Fruit fly (Drosophila melanogaster) whole organism, wandering third instar larva: ENCODE results near the gene CG10581.

ENCODE experiments used
- CG32264 ChIP-seq: fragments of 200-800 bp; sonication (Bioruptor generic); optimal IDR thresholded peaks from 2 replicates; lab custom pipeline; 2016; ENCODE audit warnings: missing biosample characterization, missing genetic modification characterization
- CG9705 ChIP-seq: fragments of 200-800 bp; sonication (Bioruptor generic); optimal IDR thresholded peaks from 2 replicates; lab custom pipeline; 2018; ENCODE audit warnings: missing biosample characterization, mild to moderate bottlenecking, missing genetic modification characterization
- CrebA ChIP-seq: fragments of 200-800 bp; sonication (Bioruptor generic); optimal IDR thresholded peaks from 2 replicates; lab custom pipeline; 2016; ENCODE audit warnings: missing biosample characterization, mild to moderate bottlenecking, missing genetic modification characterization, borderline replicate concordance
- Dfd ChIP-seq: fragments of >200 bp; optimal IDR thresholded peaks from 2 replicates; lab custom pipeline; 2017; ENCODE audit warnings: missing biosample characterization, missing genetic modification characterization
- Dif ChIP-seq: fragments of 200-275, 200-300 bp; sonication (Bioruptor generic); optimal IDR thresholded peaks from 2 replicates; lab custom pipeline; 2018; ENCODE audit warnings: missing biosample characterization, missing genetic modification characterization; ENCODE audit not compliant: partially characterized antibody
- GATAd ChIP-seq: sonication (Bioruptor generic); optimal IDR thresholded peaks from 2 replicates; lab custom pipeline; 2016; ENCODE audit warnings: missing biosample characterization, missing genetic modification characterization
- HLH106 ChIP-seq: fragments of 200-800 bp; optimal IDR thresholded peaks from 3 replicates; lab custom pipeline; 2019; ENCODE audit warnings: missing biosample characterization, mild to moderate bottlenecking, missing genetic modification characterization, moderate library complexity
- Hnf4 ChIP-seq: fragments of 200-800 bp; sonication (Bioruptor generic); optimal IDR thresholded peaks from 2 replicates; lab custom pipeline; 2016; ENCODE audit warnings: missing biosample characterization, mild to moderate bottlenecking, missing genetic modification characterization
- Hr78 ChIP-seq: fragments of >200 bp; optimal IDR thresholded peaks from 2 replicates; lab custom pipeline; 2017; ENCODE audit warnings: missing biosample characterization, missing genetic modification characterization
- Hr83 ChIP-seq: fragments of 200-300 bp; sonication (Bioruptor generic); optimal IDR thresholded peaks from 2 replicates; lab custom pipeline; 2016; ENCODE audit warnings: missing biosample characterization, mild to moderate bottlenecking, missing genetic modification characterization, moderate library complexity; ENCODE audit not compliant: poor library complexity, severe bottlenecking
- Mio ChIP-seq: sonication (Bioruptor generic); optimal IDR thresholded peaks from 2 replicates; lab custom pipeline; 2016; ENCODE audit warnings: missing biosample characterization, missing genetic modification characterization
- Myc ChIP-seq: fragments of >200 bp; optimal IDR thresholded peaks from 2 replicates; lab custom pipeline; 2017
- N ChIP-seq: fragments of >200 bp; optimal IDR thresholded peaks from 2 replicates; lab custom pipeline; 2018; ENCODE audit warnings: missing biosample characterization, missing external identifiers, missing genetic modification characterization
- OdsH ChIP-seq: fragments of 200-800 bp; sonication (Bioruptor generic); optimal IDR thresholded peaks from 2 replicates; lab custom pipeline; 2016; ENCODE audit warnings: missing biosample characterization, mild to moderate bottlenecking, missing genetic modification characterization
- Rel ChIP-seq, 2 experiments: fragments of 200-800 bp; sonication (Bioruptor generic) in 1 of 2; optimal IDR thresholded peaks; 2 replicates in 1 of 2; 3 replicates in 1 of 2; lab custom pipeline; 2016 to 2019; ENCODE audit warnings: mild to moderate bottlenecking in 2 of 2, missing biosample characterization in 2 of 2, missing genetic modification characterization in 2 of 2, moderate library complexity in 1 of 2
- Sp1 ChIP-seq: fragments of 200-800 bp; sonication (Bioruptor generic); optimal IDR thresholded peaks from 3 replicates; lab custom pipeline; 2019; ENCODE audit warnings: missing biosample characterization, mild to moderate bottlenecking, missing genetic modification characterization, moderate library complexity
- br ChIP-seq: fragments of 200-800 bp; sonication (Bioruptor generic); optimal IDR thresholded peaks from 2 replicates; lab custom pipeline; 2016; ENCODE audit warnings: missing biosample characterization, missing genetic modification characterization
- brk ChIP-seq: fragments of 200-800 bp; sonication (Bioruptor generic); optimal IDR thresholded peaks from 2 replicates; lab custom pipeline; 2016; ENCODE audit warnings: missing biosample characterization, mild to moderate bottlenecking, missing genetic modification characterization
- dl ChIP-seq, 2 experiments: fragments of 175-275, 200-275 bp in 1 of 2; fragments of 200-275 bp in 1 of 2; sonication (Bioruptor generic); optimal IDR thresholded peaks; lab custom pipeline; 2018; ENCODE audit warnings: mild to moderate bottlenecking in 2 of 2, missing biosample characterization in 2 of 2, missing genetic modification characterization in 2 of 2, moderate library complexity in 2 of 2; ENCODE audit not compliant: partially characterized antibody in 2 of 2, insufficient read depth in 1 of 2
- dsf ChIP-seq: sonication (Bioruptor generic); optimal IDR thresholded peaks from 2 replicates; lab custom pipeline; 2016; ENCODE audit warnings: missing biosample characterization, missing genetic modification characterization, borderline replicate concordance
- ey ChIP-seq: fragments of 200-800 bp; sonication (Bioruptor generic); optimal IDR thresholded peaks from 2 replicates; lab custom pipeline; 2016; ENCODE audit warnings: missing biosample characterization, missing genetic modification characterization
- h ChIP-seq: fragments of 200-800 bp; sonication (Bioruptor generic); optimal IDR thresholded peaks from 3 replicates; lab custom pipeline; 2016; ENCODE audit warnings: missing biosample characterization, mild to moderate bottlenecking, missing genetic modification characterization
- jim ChIP-seq: fragments of 175-275, 200-325 bp; sonication (Bioruptor generic); optimal IDR thresholded peaks from 2 replicates; lab custom pipeline; 2016; ENCODE audit warnings: missing biosample characterization, mild to moderate bottlenecking, missing genetic modification characterization
- lola ChIP-seq: fragments of >200 bp; optimal IDR thresholded peaks from 2 replicates; lab custom pipeline; 2017; ENCODE audit warnings: missing biosample characterization, missing genetic modification characterization
- pan ChIP-seq: fragments of >200 bp; optimal IDR thresholded peaks from 2 replicates; lab custom pipeline; 2017
- rgr ChIP-seq: fragments of 200-800 bp; sonication (Bioruptor generic); optimal IDR thresholded peaks from 3 replicates; lab custom pipeline; 2016; ENCODE audit warnings: missing biosample characterization, mild to moderate bottlenecking, missing genetic modification characterization
- sage ChIP-seq: fragments of 200-800 bp; sonication (Bioruptor generic); optimal IDR thresholded peaks from 2 replicates; lab custom pipeline; 2016; ENCODE audit warnings: missing biosample characterization, mild to moderate bottlenecking, missing genetic modification characterization
- sv ChIP-seq: fragments of 200-800 bp; sonication (Bioruptor generic); optimal IDR thresholded peaks from 3 replicates; lab custom pipeline; 2016; ENCODE audit warnings: missing biosample characterization, missing genetic modification characterization
- tai ChIP-seq: sonication (Bioruptor generic); optimal IDR thresholded peaks from 2 replicates; lab custom pipeline; 2016; ENCODE audit warnings: missing biosample characterization, missing genetic modification characterization
- usp ChIP-seq: fragments of >200 bp; optimal IDR thresholded peaks from 2 replicates; lab custom pipeline; 2017; ENCODE audit warnings: missing biosample characterization, missing genetic modification characterization
- woc ChIP-seq: sonication (Bioruptor generic); optimal IDR thresholded peaks from 2 replicates; lab custom pipeline; 2016; ENCODE audit warnings: missing biosample characterization, mild to moderate bottlenecking, missing genetic modification characterization

The CG10581 gene

dm6 chr3L:21066210-21066912 is 32.4 kb upstream of the CG10581 start:
- TF ChIP-seq Hr78 (GFP tag; lab: Kevin White, UChicago) (no peak), jim (GFP tag; lab: Kevin White, UChicago) (no peak), pan (lab: Kevin White, UChicago) (no peak), lola (GFP tag; lab: Kevin White, UChicago) (no peak)

dm6 chr3L:21065212-21065902 is 31.4 kb upstream of the CG10581 start, which contains the start of gene CG43072:
Gene CG43072 (plus strand): TSS chr3L:21065852.
- TF ChIP-seq dsf (GFP tag; lab: Kevin White, UChicago) (no peak), CG32264 (GFP tag; lab: Kevin White, UChicago) (no peak), Dfd (GFP tag; lab: Kevin White, UChicago) (no peak), OdsH (GFP tag; lab: Kevin White, UChicago) (no peak), CG9705 (GFP tag; lab: Kevin White, UChicago) (no peak), sv (GFP tag; lab: Kevin White, UChicago) (no peak), Sp1 (GFP tag; lab: Kevin White, UChicago) (peak; percentile 32), jim (GFP tag; lab: Kevin White, UChicago) (no peak), woc (GFP tag; lab: Kevin White, UChicago) (no peak), brk (GFP tag; lab: Kevin White, UChicago) (peak; percentile 2), Mio (GFP tag; lab: Kevin White, UChicago) (no peak), HLH106 (tag; lab: Kevin White, UChicago) (no peak), Rel (GFP tag; optimal IDR thresholded peaks at IDR 0.05; lab: Kevin White, UChicago) (no peak), Rel (tag; optimal IDR thresholded peaks at IDR 0.05; lab: Kevin White, UChicago) (peak; percentile 19), CrebA (GFP tag; lab: Kevin White, UChicago) (peak; percentile 55), ey (no peak), Myc (lab: Kevin White, UChicago) (peak; percentile 79), rgr (GFP tag; lab: Kevin White, UChicago) (no peak), lola (GFP tag; lab: Kevin White, UChicago) (no peak), Dif (GFP tag; lab: Kevin White, UChicago) (no peak), Hr83 (no peak), br (GFP tag; lab: Kevin White, UChicago) (no peak), pan (lab: Kevin White, UChicago) (no peak), dl (GFP tag; optimal IDR thresholded peaks at IDR 0.05; lab: Kevin White, UChicago; ENCODE audit: insufficient read depth in 1 of 2, partially characterized antibody in 2 of 2) (no peak), h (GFP tag; lab: Kevin White, UChicago) (peak; percentile 7), N (GFP tag; lab: Kevin White, UChicago) (no peak), usp (GFP tag; lab: Kevin White, UChicago) (no peak), sage (no peak), Hr78 (GFP tag; lab: Kevin White, UChicago) (no peak), Hnf4 (GFP tag; lab: Kevin White, UChicago) (no peak), GATAd (GFP tag; lab: Kevin White, UChicago) (no peak), tai (GFP tag; lab: Kevin White, UChicago) (no peak)

dm6 chr3L:21064587-21064986 is 30.6 kb upstream of the CG10581 start:
- no peak for TF ChIP-seq sv (GFP tag; lab: Kevin White, UChicago)
- TF ChIP-seq HLH106 (tag; lab: Kevin White, UChicago) = no peak

- TF ChIP-seq rgr (GFP tag; lab: Kevin White, UChicago) = peak; percentile 19
- no peak for TF ChIP-seq sage
Measured at dm6 chr3L:21061968-21062367, 28.0 kb upstream of the CG10581 start.
